Worm (Caenorhabditis elegans): ENCODE results near the gene inpp-4B.

- TF ChIP-seq ref-1 (GFP tag; conservative IDR thresholded peaks at IDR 0.05), result no peak
- TF ChIP-seq ztf-29 (GFP tag; IDR thresholded peaks at IDR 0.05), result no peak
- no peak for TF ChIP-seq klf-2 (GFP tag; conservative IDR thresholded peaks at IDR 0.05)
Measured at ce11 chrIII:10214540-10214979, 52.1 kb downstream of the inpp-4B start.

All from whole organism, midembryonic.